Fruit fly (Drosophila melanogaster): Measurements from ENCODE around the gene NSD.
A peak's percentile ranks its signal among the peaks of the same experiment; 100 is the strongest.

The NSD gene

dm6 chr3R:27937752-27938694 is at the start of gene NSD, which contains the start of gene BOD1 (continued):
- TF ChIP-seq Nf-YA (GFP tag; IDR thresholded peaks at IDR 0.05), result no peak
- TF ChIP-seq mirr (GFP tag; optimal IDR thresholded peaks at IDR 0.05), result peak; percentile 42
- TF ChIP-seq CG11695 (GFP tag; IDR thresholded peaks at IDR 0.05), result no peak
- no peak for TF ChIP-seq psq (GFP tag; optimal IDR thresholded peaks at IDR 0.05)
- TF ChIP-seq CG30020 (tag; optimal IDR thresholded peaks at IDR 0.05), result peak; percentile 27
- peak; percentile 21 for TF ChIP-seq CG10431 (GFP tag; optimal IDR thresholded peaks at IDR 0.05)
- TF ChIP-seq CG9437 (GFP tag; optimal IDR thresholded peaks at IDR 0.05), result peak; percentile 54
- peak; percentile 98 for TF ChIP-seq CG6791 (GFP tag; IDR thresholded peaks at IDR 0.05; ENCODE audit: partially characterized antibody)
- TF ChIP-seq CG12071 (GFP tag; optimal IDR thresholded peaks at IDR 0.05), result no peak
- no peak for TF ChIP-seq CG17612 (GFP tag; IDR thresholded peaks at IDR 0.05)
- TF ChIP-seq org-1 (GFP tag; optimal IDR thresholded peaks at IDR 0.05), result no peak
- TF ChIP-seq Antp (GFP tag; optimal IDR thresholded peaks at IDR 0.05), result peak; percentile 24
- TF ChIP-seq zen (tag; optimal IDR thresholded peaks at IDR 0.05), result peak; percentile 24
- no peak for TF ChIP-seq CG8359 (GFP tag; optimal IDR thresholded peaks at IDR 0.05; ENCODE audit: borderline replicate concordance)
- TF ChIP-seq Oaz (GFP tag; IDR thresholded peaks at IDR 0.05), result peak; percentile 17; the same call in 1 of the 2 replicates
- TF ChIP-seq dmrt11E (tag; optimal IDR thresholded peaks at IDR 0.05), result peak; percentile 44
- TF ChIP-seq trh (GFP tag; optimal IDR thresholded peaks at IDR 0.05), result no peak
- TF ChIP-seq pho (GFP tag; optimal IDR thresholded peaks at IDR 0.05), result no peak
- TF ChIP-seq GATAe (GFP tag; conservative IDR thresholded peaks at IDR 0.05), result no peak
- no peak for TF ChIP-seq zf30C (GFP tag; optimal IDR thresholded peaks at IDR 0.05)
- TF ChIP-seq CG30431 (GFP tag; optimal IDR thresholded peaks at IDR 0.05), result peak; percentile 33
- TF ChIP-seq lov (optimal IDR thresholded peaks at IDR 0.05), result no peak
- peak; percentile 47; the same call in 1 of the 3 replicates for TF ChIP-seq lov (GFP tag; IDR thresholded peaks at IDR 0.05)
- no peak for TF ChIP-seq CG17568 (GFP tag; optimal IDR thresholded peaks at IDR 0.05)
- no peak for TF ChIP-seq run (tag; optimal IDR thresholded peaks at IDR 0.05)
- peak; percentile 69 for TF ChIP-seq CG14441 (GFP tag; IDR thresholded peaks at IDR 0.05)
- peak; percentile 25 for TF ChIP-seq CG10147 (GFP tag; optimal IDR thresholded peaks at IDR 0.05)
- TF ChIP-seq ro (GFP tag; IDR thresholded peaks at IDR 0.05), result peak; percentile 34; the same call in 1 of the 2 replicates
- no peak for TF ChIP-seq luna (GFP tag; optimal IDR thresholded peaks at IDR 0.05)
- no peak for TF ChIP-seq repo (GFP tag; optimal IDR thresholded peaks at IDR 0.05)
- TF ChIP-seq CG4707 (GFP tag; optimal IDR thresholded peaks at IDR 0.05), result no peak
- TF ChIP-seq Chrac-16 (GFP tag; optimal IDR thresholded peaks at IDR 0.05), result peak; percentile 23
- peak; percentile 32 for TF ChIP-seq bcd (GFP tag; optimal IDR thresholded peaks at IDR 0.05)
- no peak for TF ChIP-seq vfl (GFP tag; optimal IDR thresholded peaks at IDR 0.05)
- peak; percentile 59 for TF ChIP-seq CG4404 (GFP tag; IDR thresholded peaks at IDR 0.05)
- TF ChIP-seq CG2875 (GFP tag; optimal IDR thresholded peaks at IDR 0.05), result no peak
- TF ChIP-seq cas (GFP tag; IDR thresholded peaks at IDR 0.05), result peak; percentile 57; the same call in 1 of the 2 replicates
- TF ChIP-seq fd96Cb (tag; optimal IDR thresholded peaks at IDR 0.05), result peak; percentile 10
- peak; percentile 89 for TF ChIP-seq CG14860 (GFP tag; IDR thresholded peaks at IDR 0.05; ENCODE audit: partially characterized antibody)
- peak; percentile 71 for TF ChIP-seq dysf (GFP tag; IDR thresholded peaks at IDR 0.05)
- no peak for TF ChIP-seq CG7786 (GFP tag; optimal IDR thresholded peaks at IDR 0.05)
- no peak for TF ChIP-seq usp (GFP tag; optimal IDR thresholded peaks at IDR 0.05)
- peak; percentile 49; the same call in 1 of the 2 replicates for TF ChIP-seq Taf1 (GFP tag; IDR thresholded peaks at IDR 0.05)
- no peak for TF ChIP-seq CHES-1-like (GFP tag; optimal IDR thresholded peaks at IDR 0.05)
- TF ChIP-seq CG16863 (GFP tag; optimal IDR thresholded peaks at IDR 0.05), result no peak
- TF ChIP-seq CG8290 (GFP tag; optimal IDR thresholded peaks at IDR 0.05), result no peak
- TF ChIP-seq CG8290 (tag; optimal IDR thresholded peaks at IDR 0.05), result no peak
- TF ChIP-seq CG12104 (GFP tag; optimal IDR thresholded peaks at IDR 0.05), result peak; percentile 37
- peak; percentile 84 for TF ChIP-seq E2f1 (GFP tag; IDR thresholded peaks at IDR 0.05)
- no peak for TF ChIP-seq jing (GFP tag; optimal IDR thresholded peaks at IDR 0.05)
